Worm (Caenorhabditis elegans): Measurements from ENCODE around the gene Y116A8C.40.
"Not testable (repeated sequence)": the region's sequence is repeated elsewhere in the genome, so short reads cannot be mapped to it uniquely, and the experiment has no call there.

Y116A8C.40 gene

ce11 chrIV:17163273-17163672 is 12.5 kb upstream of the Y116A8C.40 start, which contains the start of gene skr-9:
Gene skr-9 (plus strand): TSS chrIV:17163573.
- TF ChIP-seq him-1, dao-5, W03F9.2 (tag; optimal IDR thresholded peaks at IDR 0.05): not testable (repeated sequence)

ce11 chrIV:17162515-17162914 is 11.7 kb upstream of the Y116A8C.40 start, which contains the start of gene skr-13:
Gene skr-13 (minus strand): TSS chrIV:17162615.
- no peak for TF ChIP-seq dao-5 (tag; optimal IDR thresholded peaks at IDR 0.05)
- no peak for TF ChIP-seq him-1 (tag; optimal IDR thresholded peaks at IDR 0.05)
- no peak for TF ChIP-seq W03F9.2 (tag; optimal IDR thresholded peaks at IDR 0.05)

- TF ChIP-seq W03F9.2 (tag; optimal IDR thresholded peaks at IDR 0.05) (no peak), dao-5 (tag; optimal IDR thresholded peaks at IDR 0.05) (no peak), him-1 (tag; optimal IDR thresholded peaks at IDR 0.05) (no peak)
Observed at ce11 chrIV:17153002-17153401, 2.2 kb upstream of the Y116A8C.40 start.

- TF ChIP-seq dao-5 (tag; optimal IDR thresholded peaks at IDR 0.05) (no peak), him-1 (tag; optimal IDR thresholded peaks at IDR 0.05) (no peak), W03F9.2 (tag; optimal IDR thresholded peaks at IDR 0.05) (no peak)
Observed at ce11 chrIV:17150418-17150817, 353 bp downstream of the Y116A8C.40 start.

ce11 chrIV:17131035-17131595 is 19.7 kb downstream of the Y116A8C.40 start, which contains the start of the genes Y116A8C.37 and Y116A8C.38:
Gene Y116A8C.37 (minus strand): TSS chrIV:17131135.
Gene Y116A8C.38 (plus strand): TSS chrIV:17131545.
- TF ChIP-seq him-1 (tag; optimal IDR thresholded peaks at IDR 0.05) (no peak), dao-5 (tag; optimal IDR thresholded peaks at IDR 0.05) (no peak), W03F9.2 (tag; optimal IDR thresholded peaks at IDR 0.05) (no peak)

- TF ChIP-seq him-1 (tag; optimal IDR thresholded peaks at IDR 0.05), result no peak
- TF ChIP-seq W03F9.2 (tag; optimal IDR thresholded peaks at IDR 0.05), result no peak
- TF ChIP-seq dao-5 (tag; optimal IDR thresholded peaks at IDR 0.05), result no peak
Observed at ce11 chrIV:17126512-17126911, 24.3 kb downstream of the Y116A8C.40 start.

ce11 chrIV:17125967-17126366 is 24.8 kb downstream of the Y116A8C.40 start:
- TF ChIP-seq W03F9.2 (tag; optimal IDR thresholded peaks at IDR 0.05), result no peak
- no peak for TF ChIP-seq him-1 (tag; optimal IDR thresholded peaks at IDR 0.05)
- no peak for TF ChIP-seq dao-5 (tag; optimal IDR thresholded peaks at IDR 0.05)

- TF ChIP-seq dao-5 (tag; optimal IDR thresholded peaks at IDR 0.05) (no peak), him-1 (tag; optimal IDR thresholded peaks at IDR 0.05) (no peak), W03F9.2 (tag; optimal IDR thresholded peaks at IDR 0.05) (no peak)
Observed at ce11 chrIV:17121058-17121773, 29.6 kb downstream of the Y116A8C.40 start.

- TF ChIP-seq dao-5 (tag; optimal IDR thresholded peaks at IDR 0.05), result no peak
- TF ChIP-seq him-1 (tag; optimal IDR thresholded peaks at IDR 0.05), result no peak
- TF ChIP-seq W03F9.2 (tag; optimal IDR thresholded peaks at IDR 0.05), result no peak
Observed at ce11 chrIV:17118987-17119732, 31.6 kb downstream of the Y116A8C.40 start, which contains the start of gene itsn-1. Gene itsn-1 (plus strand): TSS chrIV:17119682.

- TF ChIP-seq W03F9.2 (tag; optimal IDR thresholded peaks at IDR 0.05) (peak; percentile 30), dao-5 (tag; optimal IDR thresholded peaks at IDR 0.05) (no peak)
Observed at ce11 chrIV:17118585-17118984, 32.2 kb downstream of the Y116A8C.40 start, which contains the start of gene uaf-2. Gene uaf-2 (minus strand): TSS chrIV:17118767.

ce11 chrIV:17116821-17117220 is 34.0 kb downstream of the Y116A8C.40 start:
- TF ChIP-seq W03F9.2 (tag; optimal IDR thresholded peaks at IDR 0.05) (no peak), him-1 (tag; optimal IDR thresholded peaks at IDR 0.05) (no peak), dao-5 (tag; optimal IDR thresholded peaks at IDR 0.05) (no peak)

- TF ChIP-seq W03F9.2 (tag; optimal IDR thresholded peaks at IDR 0.05) (no peak), dao-5 (tag; optimal IDR thresholded peaks at IDR 0.05) (no peak), him-1 (tag; optimal IDR thresholded peaks at IDR 0.05) (no peak)
Observed at ce11 chrIV:17116345-17116744, 34.4 kb downstream of the Y116A8C.40 start, which contains the start of gene cyn-13. Gene cyn-13 (minus strand): TSS chrIV:17116657.

ce11 chrIV:17111813-17112212 is 39.0 kb downstream of the Y116A8C.40 start, which contains the start of gene Y116A8C.33:
Gene Y116A8C.33 (plus strand): TSS chrIV:17112113.
- TF ChIP-seq him-1 (tag; optimal IDR thresholded peaks at IDR 0.05) (no peak), W03F9.2 (tag; optimal IDR thresholded peaks at IDR 0.05) (no peak), dao-5 (tag; optimal IDR thresholded peaks at IDR 0.05) (no peak)
